Worm (Caenorhabditis elegans): ENCODE data around the gene srh-3.

srh-3 gene

DNA sequence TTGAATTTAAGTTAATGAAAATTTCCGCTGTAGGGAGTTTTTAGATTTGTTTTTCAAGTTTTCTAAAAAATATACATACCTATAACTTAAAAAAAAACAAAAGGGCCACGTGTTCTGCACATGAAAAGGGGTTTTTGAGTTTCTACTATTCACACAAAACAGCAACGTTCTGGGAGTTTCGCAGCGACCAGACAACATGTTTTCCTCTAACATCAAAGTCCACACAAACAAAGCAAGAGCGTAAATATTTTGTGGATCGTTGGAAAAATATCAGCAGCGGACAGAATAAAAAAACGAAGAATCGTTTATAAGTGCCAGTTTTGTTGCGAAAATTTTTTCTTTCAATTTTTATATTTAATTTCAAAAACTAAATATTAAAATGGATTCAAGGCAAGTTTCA is 38.5 kb upstream of the srh-3 start, which contains the start of gene alh-2:
Gene alh-2 (plus strand): TSS at position 284 of the 400 bp plus-strand sequence.
- TF ChIP-seq pqm-1 (tag; optimal IDR thresholded peaks at IDR 0.05) = no peak
- TF ChIP-seq unc-39 (tag; optimal IDR thresholded peaks at IDR 0.05) = no peak
- TF ChIP-seq ceh-82 (tag; optimal IDR thresholded peaks at IDR 0.05) = no peak
- TF ChIP-seq hmg-11 (tag; optimal IDR thresholded peaks at IDR 0.05) = no peak
- TF ChIP-seq skn-1 (tag; optimal IDR thresholded peaks at IDR 0.05) = no peak
- TF ChIP-seq nhr-77 (tag; optimal IDR thresholded peaks at IDR 0.05) = no peak
- no peak for TF ChIP-seq nhr-12 (tag; optimal IDR thresholded peaks at IDR 0.05)
- no peak for TF ChIP-seq elt-1 (tag; optimal IDR thresholded peaks at IDR 0.05)
- no peak for TF ChIP-seq ztf-11 (tag; optimal IDR thresholded peaks at IDR 0.05)
- no peak for TF ChIP-seq nhr-43 (tag; optimal IDR thresholded peaks at IDR 0.05; ENCODE audit: poor library complexity, severe bottlenecking)
- no peak for TF ChIP-seq nhr-67 (tag; optimal IDR thresholded peaks at IDR 0.05)
- TF ChIP-seq lsy-12 (tag; optimal IDR thresholded peaks at IDR 0.05) = no peak
- TF ChIP-seq nhr-23 (tag; optimal IDR thresholded peaks at IDR 0.05) = no peak
- no peak for TF ChIP-seq lin-39 (tag; optimal IDR thresholded peaks at IDR 0.05)
- no peak for TF ChIP-seq nhr-28 (tag; optimal IDR thresholded peaks at IDR 0.05)
- no peak for TF ChIP-seq ztf-4 (tag; optimal IDR thresholded peaks at IDR 0.05)
- TF ChIP-seq elt-2 (tag; optimal IDR thresholded peaks at IDR 0.05) = no peak
- no peak for TF ChIP-seq nfya-1 (tag; optimal IDR thresholded peaks at IDR 0.05; ENCODE audit: insufficient read depth)
- no peak for TF ChIP-seq mdl-1 (tag; optimal IDR thresholded peaks at IDR 0.05)

DNA sequence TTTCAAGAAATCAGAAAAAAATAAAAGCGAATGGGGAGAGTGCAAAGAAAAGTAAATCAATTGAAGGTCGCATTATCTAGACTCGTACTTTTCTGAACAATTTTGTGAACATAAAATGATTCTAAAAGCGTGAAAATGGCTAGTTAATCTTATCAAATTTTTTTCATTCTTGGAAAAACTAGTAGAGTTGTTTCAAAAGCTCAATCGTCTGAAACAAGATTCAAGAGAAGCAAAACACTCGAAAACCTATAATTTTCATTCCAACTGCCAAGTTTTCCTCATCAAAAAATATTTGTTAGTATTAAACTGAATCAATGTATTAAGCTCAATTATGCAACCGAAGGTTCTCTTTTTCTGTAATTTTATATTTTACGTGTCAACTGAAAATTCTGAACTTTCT is 34.4 kb upstream of the srh-3 start, which contains the start of gene irld-45:
Gene irld-45 (plus strand): TSS at position 301 of the 400 bp plus-strand sequence.
- TF ChIP-seq pha-4 (tag; optimal IDR thresholded peaks at IDR 0.05) (no peak), mml-1 (tag; optimal IDR thresholded peaks at IDR 0.05) (no peak), elt-3 (tag; optimal IDR thresholded peaks at IDR 0.05) (no peak), nhr-12 (tag; optimal IDR thresholded peaks at IDR 0.05) (no peak), ztf-4 (tag; optimal IDR thresholded peaks at IDR 0.05) (no peak), tbx-2 (tag; optimal IDR thresholded peaks at IDR 0.05) (no peak), R02D3.7 (tag; optimal IDR thresholded peaks at IDR 0.05) (no peak), ceh-16 (tag; optimal IDR thresholded peaks at IDR 0.05) (no peak), pqm-1 (tag; optimal IDR thresholded peaks at IDR 0.05) (no peak), ceh-82 (tag; optimal IDR thresholded peaks at IDR 0.05) (no peak), lsy-12 (tag; optimal IDR thresholded peaks at IDR 0.05) (no peak), ZK546.5 (tag; optimal IDR thresholded peaks at IDR 0.05) (no peak)

DNA sequence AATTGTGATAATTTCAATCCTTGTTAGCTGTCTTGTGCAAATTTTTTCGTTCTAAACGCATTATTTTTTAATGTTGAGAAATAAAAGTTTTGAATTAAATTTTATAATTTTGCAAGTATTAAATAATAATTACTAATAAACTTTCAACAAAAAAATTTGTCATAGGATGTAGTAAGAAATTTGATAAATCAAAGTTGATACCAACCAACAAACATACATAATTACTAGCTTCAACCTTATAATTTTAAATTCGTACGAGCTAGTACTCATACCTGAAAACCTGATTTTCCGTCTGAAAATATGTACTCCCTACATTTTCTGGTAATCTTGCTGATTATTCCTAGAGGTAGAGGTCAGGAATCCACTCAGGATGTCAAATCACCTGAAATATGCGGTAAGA is 31.3 kb upstream of the srh-3 start, which contains the start of gene irld-44:
Gene irld-44 (plus strand): TSS at position 301 of the 400 bp plus-strand sequence.
- TF ChIP-seq nhr-25 (tag; optimal IDR thresholded peaks at IDR 0.05) (no peak), unc-62 (GFP tag; optimal IDR thresholded peaks at IDR 0.05) (no peak), pqm-1 (tag; optimal IDR thresholded peaks at IDR 0.05) (no peak), snpc-4 (tag; optimal IDR thresholded peaks at IDR 0.05) (no peak), unc-39 (tag; optimal IDR thresholded peaks at IDR 0.05) (no peak), ztf-4 (tag; optimal IDR thresholded peaks at IDR 0.05) (no peak), egl-5 (tag; optimal IDR thresholded peaks at IDR 0.05) (no peak), nhr-23 (tag; optimal IDR thresholded peaks at IDR 0.05) (no peak), nhr-12 (tag; optimal IDR thresholded peaks at IDR 0.05) (no peak), ceh-82 (tag; optimal IDR thresholded peaks at IDR 0.05) (no peak), nhr-76 (tag; optimal IDR thresholded peaks at IDR 0.05) (no peak)

DNA sequence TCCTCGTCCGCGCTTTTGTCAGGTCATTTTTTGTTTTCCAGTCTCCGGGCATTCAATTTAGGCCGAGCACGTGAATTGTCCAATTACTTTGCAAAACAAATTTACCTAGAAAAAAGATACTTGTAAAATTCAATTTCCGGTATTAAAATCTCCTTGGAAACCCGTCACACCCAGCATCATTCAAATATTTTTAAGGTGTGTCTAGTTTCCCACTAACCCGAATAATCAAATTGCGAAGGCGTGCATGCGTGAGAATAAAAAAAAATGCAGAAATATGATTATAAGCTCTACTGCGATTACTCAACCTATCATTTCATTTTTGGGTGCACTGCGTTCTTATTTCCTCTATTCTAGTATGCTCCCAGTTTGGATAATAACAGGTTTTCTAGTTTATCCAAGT is 27.5 kb upstream of the srh-3 start, which contains the start of gene irld-11:
Gene irld-11 (plus strand): TSS at position 301 of the 400 bp plus-strand sequence.
- TF ChIP-seq elt-2 (tag; optimal IDR thresholded peaks at IDR 0.05) (no peak), mml-1 (tag; optimal IDR thresholded peaks at IDR 0.05) (no peak), snpc-4 (tag; optimal IDR thresholded peaks at IDR 0.05) (no peak), nhr-12 (tag; optimal IDR thresholded peaks at IDR 0.05) (no peak)

DNA sequence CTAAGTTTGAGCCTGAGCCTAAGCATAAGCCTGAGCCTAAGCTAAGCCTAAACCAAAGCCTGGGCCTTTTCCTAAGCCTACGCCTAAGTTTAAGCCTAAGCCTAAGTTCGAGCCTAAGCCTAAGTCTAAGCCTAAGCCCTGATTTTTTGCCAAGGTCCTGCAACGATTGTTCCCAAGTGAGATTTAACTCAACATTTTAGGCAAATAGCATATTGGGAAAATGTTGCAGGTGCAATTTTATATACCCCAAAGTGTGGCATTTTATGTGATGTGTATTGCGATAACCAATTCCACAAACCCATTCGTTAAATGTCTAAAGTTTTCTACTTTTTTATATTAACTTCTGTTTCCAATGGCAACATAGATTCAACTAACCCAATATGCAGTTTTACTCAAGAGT is 20.1 kb upstream of the srh-3 start, which contains the start of gene irld-40:
Gene irld-40 (plus strand): TSS at position 301 of the 400 bp plus-strand sequence.
- TF ChIP-seq unc-39 (tag; optimal IDR thresholded peaks at IDR 0.05) (no peak), nhr-11 (tag; optimal IDR thresholded peaks at IDR 0.05) (peak; percentile 1)

DNA sequence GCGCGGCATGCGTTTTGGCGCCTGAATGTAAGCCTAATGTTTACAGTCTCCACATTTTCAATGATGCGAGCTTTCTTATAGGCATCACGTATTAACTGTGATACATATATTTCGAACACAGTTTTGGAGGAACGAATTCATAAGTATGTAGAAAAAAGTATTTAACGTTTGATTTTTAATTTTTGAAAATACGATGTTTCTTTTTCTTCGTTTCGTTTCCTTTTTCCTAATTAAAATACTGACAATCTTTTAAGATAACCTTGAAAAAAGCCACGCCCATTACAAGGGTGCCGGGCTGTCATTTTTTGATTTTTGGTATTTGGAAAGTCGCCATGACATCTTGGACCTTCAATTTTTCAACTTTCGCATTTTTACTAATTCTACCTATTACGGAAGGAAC is 17.5 kb upstream of the srh-3 start, which contains the start of gene K04F1.9:
Gene K04F1.9 (plus strand): TSS at position 301 of the 400 bp plus-strand sequence.
- no peak for TF ChIP-seq elt-3 (tag; optimal IDR thresholded peaks at IDR 0.05)
- no peak for TF ChIP-seq R02D3.7 (tag; optimal IDR thresholded peaks at IDR 0.05)
- TF ChIP-seq nhr-76 (tag; optimal IDR thresholded peaks at IDR 0.05) = no peak
- TF ChIP-seq ama-1 (optimal IDR thresholded peaks at IDR 0.05) = no peak

Measured in whole organism, L3 larva.